Fruit fly (Drosophila melanogaster): ENCODE results near the gene TfIIB.

TfIIB gene

dm6 chr2L:10405008-10405654, 26.0 kb upstream of the TfIIB start, which contains the start of the genes CG17768, LSm-4 and Ir31a (continued):
- TF ChIP-seq hbn (GFP tag; IDR thresholded peaks at IDR 0.05; ENCODE audit: partially characterized antibody) (peak; percentile 84), z (GFP tag; IDR thresholded peaks at IDR 0.05) (no peak), sr (GFP tag; IDR thresholded peaks at IDR 0.05) (no peak), fru (optimal IDR thresholded peaks at IDR 0.05) (no peak), CG16779 (GFP tag; IDR thresholded peaks at IDR 0.05) (no peak), sens (GFP tag) (peak; percentile 22), Lim3 (GFP tag; IDR thresholded peaks at IDR 0.05) (no peak), ewg (GFP tag; optimal IDR thresholded peaks at IDR 0.05) (no peak), CG10543 (GFP tag; optimal IDR thresholded peaks at IDR 0.05) (no peak), Dll (GFP tag; IDR thresholded peaks at IDR 0.05; ENCODE audit: partially characterized antibody) (peak; percentile 85), HLH4C (GFP tag; IDR thresholded peaks at IDR 0.05; ENCODE audit: partially characterized antibody) (peak; percentile 70), Lhr (GFP tag; optimal IDR thresholded peaks at IDR 0.05) (no peak), MESR4 (GFP tag; optimal IDR thresholded peaks at IDR 0.05) (peak; percentile 42), hb (GFP tag; IDR thresholded peaks at IDR 0.05; ENCODE audit: partially characterized antibody) (peak; percentile 68), CG15601 (tag; optimal IDR thresholded peaks at IDR 0.05) (no peak), Max (GFP tag; optimal IDR thresholded peaks at IDR 0.05) (no peak), CG1647 (GFP tag; optimal IDR thresholded peaks at IDR 0.05) (no peak), CG2875 (GFP tag; optimal IDR thresholded peaks at IDR 0.05) (no peak), Hr51 (GFP tag; optimal IDR thresholded peaks at IDR 0.05) (no peak), kay (GFP tag; optimal IDR thresholded peaks at IDR 0.05) (no peak), CG34224 (GFP tag; IDR thresholded peaks at IDR 0.05; ENCODE audit: partially characterized antibody) (peak; percentile 85), pum (GFP tag; optimal IDR thresholded peaks at IDR 0.05) (no peak), CG7372 (GFP tag; IDR thresholded peaks at IDR 0.05) (no peak), inv (GFP tag; IDR thresholded peaks at IDR 0.05; ENCODE audit: partially characterized antibody) (peak; percentile 60), CG2129 (GFP tag; IDR thresholded peaks at IDR 0.05; ENCODE audit: partially characterized antibody) (peak; percentile 66; the same call in 1 of the 2 replicates), CG12391 (tag; optimal IDR thresholded peaks at IDR 0.05) (no peak), E2f2 (GFP tag; IDR thresholded peaks at IDR 0.05) (peak; percentile 19; the same call in 1 of the 2 replicates), unc-4 (GFP tag; IDR thresholded peaks at IDR 0.05; ENCODE audit: partially characterized antibody) (peak; percentile 83), CG18599 (GFP tag; optimal IDR thresholded peaks at IDR 0.05) (no peak), ind (GFP tag; optimal IDR thresholded peaks at IDR 0.05) (no peak), CG12942 (GFP tag; optimal IDR thresholded peaks at IDR 0.05) (no peak), CkIIα-i1 (GFP tag; IDR thresholded peaks at IDR 0.05) (no peak), CG11398 (GFP tag; optimal IDR thresholded peaks at IDR 0.05) (no peak), ems (GFP tag; optimal IDR thresholded peaks at IDR 0.05) (no peak), Asciz (GFP tag; optimal IDR thresholded peaks at IDR 0.05) (no peak), bbx (GFP tag; IDR thresholded peaks at IDR 0.05; ENCODE audit: partially characterized antibody) (peak; percentile 82), da (GFP tag; optimal IDR thresholded peaks at IDR 0.05) (no peak), CG17361 (GFP tag; IDR thresholded peaks at IDR 0.05) (no peak), CG17385 (GFP tag; optimal IDR thresholded peaks at IDR 0.05) (no peak), PHDP (tag; optimal IDR thresholded peaks at IDR 0.05) (no peak), zen2 (GFP tag; IDR thresholded peaks at IDR 0.05; ENCODE audit: partially characterized antibody) (peak; percentile 46; the same call in 1 of the 3 replicates), so (GFP tag; IDR thresholded peaks at IDR 0.05) (no peak), Mrtf (GFP tag; IDR thresholded peaks at IDR 0.05) (no peak), CG17359 (tag; optimal IDR thresholded peaks at IDR 0.05) (no peak), CG11560 (tag; IDR thresholded peaks at IDR 0.05) (no peak), lab (GFP tag; optimal IDR thresholded peaks at IDR 0.05) (no peak), Hmr (GFP tag; optimal IDR thresholded peaks at IDR 0.05) (no peak), CG16863 (GFP tag; optimal IDR thresholded peaks at IDR 0.05) (no peak), CG18262 (tag; optimal IDR thresholded peaks at IDR 0.05) (no peak)
